Worm (Caenorhabditis elegans) whole organism, L3 larva: ENCODE data around the gene F43G6.4.

Experiments
- R02D3.7 ChIP-seq: fragments of 150-350 bp; optimal IDR thresholded peaks from 2 replicates; lab custom pipeline; 2014; ENCODE audit warnings: missing biosample characterization, missing genetic modification characterization
- ZK546.5 ChIP-seq: sonication (generic microtip); optimal IDR thresholded peaks from 2 replicates; lab custom pipeline; 2017; ENCODE audit warnings: missing biosample characterization, missing genetic modification characterization
- aly-2 ChIP-seq: fragments of 150-350 bp; optimal IDR thresholded peaks from 2 replicates; lab custom pipeline; 2014; ENCODE audit warnings: missing biosample characterization, missing genetic modification characterization
- ama-1 ChIP-seq: fragments of 150-350 bp; optimal IDR thresholded peaks from 2 replicates; lab custom pipeline; 2018
- ceh-16 ChIP-seq: sonication (generic microtip); optimal IDR thresholded peaks from 2 replicates; lab custom pipeline; 2017; ENCODE audit warnings: missing biosample characterization, missing genetic modification characterization
- ceh-28 ChIP-seq: fragments of 150-350 bp; optimal IDR thresholded peaks from 2 replicates; lab custom pipeline; 2014; ENCODE audit warnings: missing biosample characterization, missing genetic modification reagents, missing genetic modification characterization
- ceh-82 ChIP-seq: fragments of 150-350 bp; optimal IDR thresholded peaks from 2 replicates; lab custom pipeline; 2014; ENCODE audit warnings: missing biosample characterization, missing genetic modification characterization
- ceh-9 ChIP-seq: sonication (generic microtip); optimal IDR thresholded peaks from 2 replicates; lab custom pipeline; 2018; ENCODE audit warnings: missing biosample characterization, missing genetic modification characterization
- daf-12 ChIP-seq: fragments of 150-350 bp; optimal IDR thresholded peaks from 2 replicates; lab custom pipeline; 2014; ENCODE audit warnings: missing biosample characterization, missing genetic modification reagents, missing genetic modification characterization
- egl-27 ChIP-seq: sonication (generic microtip); optimal IDR thresholded peaks from 4 replicates; lab custom pipeline; 2017; ENCODE audit warnings: missing biosample characterization, missing genetic modification reagents, missing genetic modification characterization
- egl-5 ChIP-seq: fragments of 150-350 bp; optimal IDR thresholded peaks from 2 replicates; lab custom pipeline; 2017; ENCODE audit warnings: missing biosample characterization, missing genetic modification reagents, missing genetic modification characterization, inconsistent platforms
- elt-1 ChIP-seq: fragments of 150-350 bp; optimal IDR thresholded peaks from 2 replicates; lab custom pipeline; 2014; ENCODE audit warnings: missing biosample characterization, missing genetic modification characterization
- elt-2 ChIP-seq: sonication (generic microtip); optimal IDR thresholded peaks from 2 replicates; lab custom pipeline; 2016; ENCODE audit warnings: missing genetic modification reagents, mild to moderate bottlenecking, missing genetic modification characterization, missing compliant biosample characterization
- elt-3 ChIP-seq, 3 experiments: fragments of 150-350 bp in 1 of 3; sonication (generic microtip) in 2 of 3; optimal IDR thresholded peaks; 2 replicates in 2 of 3; 4 replicates in 1 of 3; lab custom pipeline; 2014 to 2017; ENCODE audit warnings: missing biosample characterization in 3 of 3, missing genetic modification characterization in 3 of 3
- eor-1 ChIP-seq, 2 experiments: fragments of 150-350 bp; optimal IDR thresholded peaks; 2 replicates each; lab custom pipeline; 2014 to 2018; ENCODE audit warnings: missing biosample characterization in 2 of 2, missing genetic modification characterization in 2 of 2
- fkh-10 ChIP-seq: sonication (generic microtip); optimal IDR thresholded peaks from 2 replicates; lab custom pipeline; 2017; ENCODE audit warnings: missing biosample characterization, missing genetic modification reagents, missing genetic modification characterization
- fkh-2 ChIP-seq: fragments of 150-350 bp; optimal IDR thresholded peaks from 2 replicates; lab custom pipeline; 2014; ENCODE audit warnings: missing biosample characterization, missing genetic modification reagents, missing genetic modification characterization
- fos-1 ChIP-seq: fragments of 150-350 bp; optimal IDR thresholded peaks from 2 replicates; lab custom pipeline; 2014; ENCODE audit warnings: missing biosample characterization, missing genetic modification characterization
- hmg-11 ChIP-seq: sonication (generic microtip); optimal IDR thresholded peaks from 2 replicates; lab custom pipeline; 2016; ENCODE audit warnings: missing genetic modification characterization, missing compliant biosample characterization
- jun-1 ChIP-seq: fragments of 150-350 bp; optimal IDR thresholded peaks from 2 replicates; lab custom pipeline; 2014; ENCODE audit warnings: missing biosample characterization, missing genetic modification reagents, missing genetic modification characterization
- lin-15B ChIP-seq: fragments of 150-350 bp; optimal IDR thresholded peaks from 2 replicates; lab custom pipeline; 2014; ENCODE audit warnings: missing biosample characterization, missing genetic modification characterization
- lin-39 ChIP-seq: fragments of 150-350 bp; optimal IDR thresholded peaks from 2 replicates; lab custom pipeline; 2018; ENCODE audit warnings: missing biosample characterization, missing genetic modification reagents, missing genetic modification characterization
- lsy-12 ChIP-seq: sonication (generic microtip); optimal IDR thresholded peaks from 2 replicates; lab custom pipeline; 2016; ENCODE audit warnings: mild to moderate bottlenecking, missing genetic modification characterization, missing compliant biosample characterization
- mdl-1 ChIP-seq: fragments of 150-350 bp; optimal IDR thresholded peaks from 2 replicates; lab custom pipeline; 2014; ENCODE audit warnings: missing biosample characterization, missing genetic modification characterization
- mml-1 ChIP-seq: fragments of 150-350 bp; sonication (generic microtip); optimal IDR thresholded peaks from 3 replicates; lab custom pipeline; 2014; ENCODE audit warnings: missing biosample characterization, missing genetic modification characterization
- nfya-1 ChIP-seq: sonication (generic microtip); optimal IDR thresholded peaks from 2 replicates; lab custom pipeline; 2017; ENCODE audit warnings: missing genetic modification characterization, mild to moderate bottlenecking, missing compliant biosample characterization, antibody characterized with exemption, moderate library complexity; ENCODE audit not compliant: insufficient read depth
- nhr-11 ChIP-seq: fragments of 150-350 bp; optimal IDR thresholded peaks from 2 replicates; lab custom pipeline; 2014; ENCODE audit warnings: missing biosample characterization, missing genetic modification characterization
- nhr-12 ChIP-seq: fragments of 150-350 bp; optimal IDR thresholded peaks from 2 replicates; lab custom pipeline; 2014; ENCODE audit warnings: missing biosample characterization, missing genetic modification characterization
- nhr-23 ChIP-seq: fragments of 150-350 bp; optimal IDR thresholded peaks from 2 replicates; lab custom pipeline; 2014; ENCODE audit warnings: missing biosample characterization, missing genetic modification reagents, missing genetic modification characterization
- nhr-237 ChIP-seq: fragments of 150-350 bp; optimal IDR thresholded peaks from 2 replicates; lab custom pipeline; 2014; ENCODE audit warnings: missing biosample characterization, missing genetic modification characterization
- nhr-25 ChIP-seq: sonication (generic microtip); optimal IDR thresholded peaks from 2 replicates; lab custom pipeline; 2017; ENCODE audit warnings: missing biosample characterization, missing genetic modification characterization
- nhr-28 ChIP-seq: fragments of 150-350 bp; optimal IDR thresholded peaks from 2 replicates; lab custom pipeline; 2014; ENCODE audit warnings: missing biosample characterization, missing genetic modification characterization
- nhr-43 ChIP-seq: sonication (generic microtip); optimal IDR thresholded peaks from 2 replicates; lab custom pipeline; 2016; ENCODE audit warnings: mild to moderate bottlenecking, missing genetic modification characterization, missing compliant biosample characterization; ENCODE audit not compliant: poor library complexity, severe bottlenecking
- nhr-67 ChIP-seq: fragments of 150-350 bp; optimal IDR thresholded peaks from 2 replicates; lab custom pipeline; 2014; ENCODE audit warnings: missing biosample characterization, missing genetic modification characterization
- nhr-76 ChIP-seq: fragments of 150-350 bp; sonication (generic microtip); optimal IDR thresholded peaks from 5 replicates; lab custom pipeline; 2014; ENCODE audit warnings: missing biosample characterization, missing genetic modification characterization
- nhr-77 ChIP-seq: fragments of 150-350 bp; optimal IDR thresholded peaks from 2 replicates; lab custom pipeline; 2014; ENCODE audit warnings: missing biosample characterization, missing genetic modification characterization
- pha-4 ChIP-seq: fragments of 150-350 bp; optimal IDR thresholded peaks from 2 replicates; lab custom pipeline; 2014; ENCODE audit warnings: missing biosample characterization, missing genetic modification reagents, missing genetic modification characterization
- pqm-1 ChIP-seq: fragments of 150-350 bp; optimal IDR thresholded peaks from 2 replicates; lab custom pipeline; 2017; ENCODE audit warnings: missing biosample characterization, missing genetic modification characterization, inconsistent platforms
- sea-2 ChIP-seq: fragments of 150-350 bp; sonication (generic microtip); optimal IDR thresholded peaks from 4 replicates; lab custom pipeline; 2014; ENCODE audit warnings: missing biosample characterization, missing genetic modification reagents, missing genetic modification characterization
- skn-1 ChIP-seq: fragments of 150-350 bp; optimal IDR thresholded peaks from 2 replicates; lab custom pipeline; 2014; ENCODE audit warnings: missing biosample characterization, missing genetic modification characterization
- snpc-4 ChIP-seq: fragments of 150-350 bp; optimal IDR thresholded peaks from 2 replicates; lab custom pipeline; 2014; ENCODE audit warnings: missing biosample characterization, missing genetic modification characterization
- tbx-2 ChIP-seq: sonication (generic microtip); optimal IDR thresholded peaks from 2 replicates; lab custom pipeline; 2016; ENCODE audit warnings: mild to moderate bottlenecking, missing genetic modification characterization, missing compliant biosample characterization
- unc-39 ChIP-seq: sonication (generic microtip); optimal IDR thresholded peaks from 4 replicates; lab custom pipeline; 2017; ENCODE audit warnings: missing biosample characterization, missing genetic modification characterization
- unc-62 ChIP-seq: fragments of 150-350 bp; sonication (generic microtip); optimal IDR thresholded peaks from 4 replicates; lab custom pipeline; 2014; ENCODE audit warnings: missing biosample characterization, missing genetic modification reagents, missing genetic modification characterization
- zag-1 ChIP-seq: fragments of 150-350 bp; optimal IDR thresholded peaks from 2 replicates; lab custom pipeline; 2014; ENCODE audit warnings: missing biosample characterization, missing genetic modification characterization
- ztf-11 ChIP-seq: fragments of 150-350 bp; optimal IDR thresholded peaks from 2 replicates; lab custom pipeline; 2014; ENCODE audit warnings: missing biosample characterization, missing genetic modification characterization
- ztf-4 ChIP-seq: fragments of 150-350 bp; optimal IDR thresholded peaks from 2 replicates; lab custom pipeline; 2014; ENCODE audit warnings: missing biosample characterization, missing genetic modification characterization

Gene F43G6.4

ce11 chrII:11759277-11759676 is 31.3 kb upstream of the F43G6.4 start, which contains the start of the genes F44E5.4 and F44E5.5:
TSS of gene F44E5.4 (minus strand) at chrII:11759311.
TSS of gene F44E5.5 (plus strand) at chrII:11759662.
- TF ChIP-seq elt-2: peak; percentile 60
- TF ChIP-seq nhr-23 (tag; lab: Kevin White, UChicago): peak; percentile 74
- TF ChIP-seq skn-1: peak; percentile 12
- peak in 1 of 2 experiments; percentile 42 for TF ChIP-seq eor-1 (tag; optimal IDR thresholded peaks at IDR 0.05; lab: Kevin White, UChicago)
- peak; percentile 34 for TF ChIP-seq fos-1 (tag; lab: Kevin White, UChicago)
- TF ChIP-seq lin-15B (tag; lab: Kevin White, UChicago): peak; percentile 44
- TF ChIP-seq ceh-28 (tag; lab: Kevin White, UChicago): peak; percentile 69
- peak; percentile 100 for TF ChIP-seq sea-2 (GFP tag; lab: Kevin White, UChicago)
- peak; percentile 9 for TF ChIP-seq fkh-10 (GFP tag; lab: Kevin White, UChicago)
- peak; percentile 93 for TF ChIP-seq jun-1 (tag; lab: Kevin White, UChicago)
- TF ChIP-seq mml-1: peak; percentile 66
- TF ChIP-seq nfya-1 (tag; lab: Kevin White, UChicago): peak; percentile 92
- peak; percentile 90 for TF ChIP-seq tbx-2 (tag; lab: Kevin White, UChicago)
- peak; percentile 70 for TF ChIP-seq nhr-11 (tag; lab: Kevin White, UChicago)
- peak; percentile 98 for TF ChIP-seq lsy-12 (tag; lab: Kevin White, UChicago)
- TF ChIP-seq nhr-43 (tag; lab: Kevin White, UChicago): peak; percentile 47
- peak; percentile 54 for TF ChIP-seq lin-39
- peak; percentile 31 for TF ChIP-seq elt-1 (tag; lab: Kevin White, UChicago)
- TF ChIP-seq pha-4: peak; percentile 38
- peak; percentile 61 for TF ChIP-seq nhr-25 (tag; lab: Kevin White, UChicago)

- TF ChIP-seq mml-1 (no peak), nhr-28 (tag; lab: Kevin White, UChicago) (no peak), R02D3.7 (no peak), zag-1 (tag; lab: Kevin White, UChicago) (no peak), nhr-237 (tag; lab: Kevin White, UChicago) (no peak), nhr-77 (no peak), nhr-43 (tag; lab: Kevin White, UChicago) (no peak), egl-5 (tag; lab: Kevin White, UChicago) (no peak), ceh-9 (tag; lab: Kevin White, UChicago) (no peak), lsy-12 (tag; lab: Kevin White, UChicago) (no peak), tbx-2 (tag; lab: Kevin White, UChicago) (peak; percentile 70), unc-39 (tag; lab: Kevin White, UChicago) (no peak), snpc-4 (tag; lab: Kevin White, UChicago) (no peak), nhr-23 (tag; lab: Kevin White, UChicago) (no peak), mdl-1 (tag; lab: Kevin White, UChicago) (no peak), ceh-16 (tag; lab: Kevin White, UChicago) (no peak), nfya-1 (tag; lab: Kevin White, UChicago) (peak; percentile 48), nhr-12 (tag; lab: Kevin White, UChicago) (no peak), pha-4 (peak; percentile 81), elt-3 (tag; optimal IDR thresholded peaks at IDR 0.05; lab: Kevin White, UChicago) (peak in 1 of 3 experiments; percentile 81), fkh-10 (GFP tag; lab: Kevin White, UChicago) (no peak), ztf-4 (peak; percentile 60), ceh-28 (tag; lab: Kevin White, UChicago) (no peak), ama-1 (peak; percentile 93), nhr-67 (tag; lab: Kevin White, UChicago) (no peak), fos-1 (tag; lab: Kevin White, UChicago) (peak; percentile 78), elt-2 (peak; percentile 37), nhr-76 (tag; lab: Kevin White, UChicago) (no peak), aly-2 (tag; lab: Kevin White, UChicago) (no peak), skn-1 (no peak), egl-27 (tag; lab: Kevin White, UChicago) (no peak), unc-62 (no peak), nhr-25 (tag; lab: Kevin White, UChicago) (peak; percentile 43), lin-15B (tag; lab: Kevin White, UChicago) (no peak), ZK546.5 (tag; lab: Kevin White, UChicago) (no peak), pqm-1 (tag; lab: Kevin White, UChicago) (no peak), ztf-11 (tag; lab: Kevin White, UChicago) (no peak), sea-2 (GFP tag; lab: Kevin White, UChicago) (no peak), lin-39 (no peak), fkh-2 (tag; lab: Kevin White, UChicago) (no peak), hmg-11 (tag; lab: Kevin White, UChicago) (no peak), ceh-82 (tag; lab: Kevin White, UChicago) (no peak), elt-1 (tag; lab: Kevin White, UChicago) (peak; percentile 13), jun-1 (tag; lab: Kevin White, UChicago) (no peak), nhr-11 (tag; lab: Kevin White, UChicago) (no peak), daf-12 (tag; lab: Kevin White, UChicago) (no peak), eor-1 (tag; optimal IDR thresholded peaks at IDR 0.05; lab: Kevin White, UChicago) (peak in 1 of 2 experiments; percentile 7)
Observed at ce11 chrII:11761806-11762512, 28.6 kb upstream of the F43G6.4 start.
